Worm (Caenorhabditis elegans) whole organism, young adult: Measurements from ENCODE around the gene F21H12.3.

Experiments
- F39B2.1 ChIP-seq: fragments of 200-800 bp; sonication (Bioruptor generic); IDR thresholded peaks from 2 replicates; pipeline ENCODE4 v1.3.6; 2022; ENCODE audit warnings: missing genetic modification reagents, missing genetic modification characterization, missing compliant biosample characterization
- bed-2 ChIP-seq: fragments of 200-800 bp; sonication (Bioruptor generic); IDR thresholded peaks from 2 replicates; pipeline ENCODE4 v1.3.6; 2022; ENCODE audit warnings: missing genetic modification reagents, missing genetic modification characterization, missing compliant biosample characterization
- ccch-3 ChIP-seq: fragments of 200-800 bp; sonication (Bioruptor generic); optimal IDR thresholded peaks from 2 replicates; lab custom pipeline; 2018; ENCODE audit warnings: mild to moderate bottlenecking, missing genetic modification characterization, missing compliant biosample characterization
- dpl-1 ChIP-seq: fragments of 150-350 bp; optimal IDR thresholded peaks from 2 replicates; lab custom pipeline; 2014; ENCODE audit warnings: missing biosample characterization, missing genetic modification reagents, missing genetic modification characterization
- efl-1 ChIP-seq: fragments of 150-350 bp; optimal IDR thresholded peaks from 2 replicates; lab custom pipeline; 2014; ENCODE audit warnings: missing biosample characterization, missing genetic modification reagents, missing genetic modification characterization
- egl-44 ChIP-seq: fragments of 200-800 bp; sonication (Bioruptor generic); IDR thresholded peaks from 2 replicates; pipeline ENCODE4 v1.3.6; 2022; ENCODE audit warnings: missing genetic modification reagents, missing genetic modification characterization, missing compliant biosample characterization
- ets-4 ChIP-seq: fragments of 200-800 bp; sonication (Bioruptor generic); optimal IDR thresholded peaks from 2 replicates; lab custom pipeline; 2018; ENCODE audit warnings: mild to moderate bottlenecking, missing genetic modification characterization, missing compliant biosample characterization
- fkh-3 ChIP-seq: sonication (generic microtip); optimal IDR thresholded peaks from 2 replicates; lab custom pipeline; 2016; ENCODE audit warnings: mild to moderate bottlenecking, missing genetic modification characterization, missing compliant biosample characterization
- hlh-12 ChIP-seq: sonication (generic microtip); optimal IDR thresholded peaks from 2 replicates; lab custom pipeline; 2016; ENCODE audit warnings: missing genetic modification characterization, missing compliant biosample characterization
- hmg-1.2 ChIP-seq: fragments of 200-800 bp; sonication (Bioruptor generic); IDR thresholded peaks from 2 replicates; pipeline ENCODE4 v1.3.6; 2022; ENCODE audit warnings: missing genetic modification reagents, missing genetic modification characterization, missing compliant biosample characterization
- hrde-1 ChIP-seq: sonication (generic microtip); optimal IDR thresholded peaks from 2 replicates; lab custom pipeline; 2016; ENCODE audit warnings: missing genetic modification characterization, mild to moderate bottlenecking, missing compliant biosample characterization, moderate library complexity, missing genotype, missing genetic modification reagents, borderline replicate concordance
- nhr-27 ChIP-seq: fragments of 200-800 bp; sonication (Bioruptor generic); optimal IDR thresholded peaks from 2 replicates; lab custom pipeline; 2018; ENCODE audit warnings: mild to moderate bottlenecking, missing genetic modification characterization, moderate library complexity, missing compliant biosample characterization
- unc-62 ChIP-seq: fragments of 150-350 bp; optimal IDR thresholded peaks from 2 replicates; lab custom pipeline; 2014; ENCODE audit warnings: missing biosample characterization, missing genetic modification reagents, missing genetic modification characterization
- ztf-26 ChIP-seq: sonication (generic microtip); optimal IDR thresholded peaks from 2 replicates; lab custom pipeline; 2017; ENCODE audit warnings: missing genetic modification characterization, missing compliant biosample characterization

DNA sequence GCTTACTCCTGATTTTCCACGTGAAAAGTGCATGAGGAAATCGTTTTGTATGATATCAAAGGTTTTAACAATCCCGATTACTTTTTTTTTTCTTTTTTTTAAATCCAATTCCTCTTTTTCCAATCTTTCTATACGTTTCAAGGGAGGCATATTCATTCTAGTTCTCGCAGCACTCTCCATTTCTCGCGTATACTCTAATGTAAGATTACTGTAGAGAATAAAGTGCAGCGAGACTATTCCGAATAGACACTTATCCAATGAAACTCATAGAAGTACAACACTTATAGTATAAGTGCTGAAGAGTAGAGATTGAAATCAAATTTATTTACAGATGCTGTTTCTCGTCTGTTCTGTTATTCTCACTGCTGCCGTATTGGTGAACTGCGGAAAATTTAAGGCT, 5.1 kb upstream of the F21H12.3 start, which contains the start of gene H12I13.6:
- TF ChIP-seq unc-62 (GFP tag; lab: Kevin White, UChicago) (no peak), efl-1 (GFP tag; lab: Kevin White, UChicago) (no peak), fkh-3 (tag; lab: Kevin White, UChicago) (no peak), ets-4 (no peak), egl-44 (no peak), ztf-26 (no peak), bed-2 (GFP tag; lab: Robert Waterston, UW) (no peak), hlh-12 (no peak), nhr-27 (tag; lab: Kevin White, UChicago) (no peak), hmg-1.2 (no peak), hrde-1 (tag; lab: Kevin White, UChicago) (no peak), dpl-1 (no peak), ccch-3 (GFP tag; lab: Kevin White, UChicago) (no peak), F39B2.1 (GFP tag; lab: Robert Waterston, UW) (no peak)
